Worm (Caenorhabditis elegans): ENCODE measurements around the gene C23G10.2.
A peak's percentile ranks its signal among the peaks of the same experiment; 100 is the strongest.

C23G10.2 gene

ce11 chrIII:6198378-6199234, 9.3 kb upstream of the C23G10.2 start, which contains the start of the genes C23G10.7 and rpn-2 (continued):
- peak; percentile 84 for TF ChIP-seq nhr-71 (tag; optimal IDR thresholded peaks at IDR 0.05)
- no peak for TF ChIP-seq unc-30 (tag; optimal IDR thresholded peaks at IDR 0.05)
- TF ChIP-seq irx-1 (tag; optimal IDR thresholded peaks at IDR 0.05): peak; percentile 49
- peak; percentile 25 for TF ChIP-seq fkh-4 (tag; optimal IDR thresholded peaks at IDR 0.05; ENCODE audit: borderline replicate concordance)
- TF ChIP-seq nhr-90 (tag; optimal IDR thresholded peaks at IDR 0.05; ENCODE audit: poor library complexity): peak; percentile 62
- peak; percentile 31 for TF ChIP-seq snpc-4 (tag; optimal IDR thresholded peaks at IDR 0.05)
- no peak for TF ChIP-seq ces-1 (GFP tag; optimal IDR thresholded peaks at IDR 0.05)
- TF ChIP-seq mab-9 (GFP tag; IDR thresholded peaks at IDR 0.05): no peak
- TF ChIP-seq nhr-84 (tag; optimal IDR thresholded peaks at IDR 0.05): no peak
- TF ChIP-seq lsy-2 (tag; optimal IDR thresholded peaks at IDR 0.05): peak; percentile 83 to 86
- no peak for TF ChIP-seq ztf-4 (tag; optimal IDR thresholded peaks at IDR 0.05)
- TF ChIP-seq efl-1 (optimal IDR thresholded peaks at IDR 0.05): peak; percentile 74 to 79
- TF ChIP-seq efl-1 (GFP tag; optimal IDR thresholded peaks at IDR 0.05 in 1 of 2): peak; percentile 72 to 97
- TF ChIP-seq unc-86 (tag; optimal IDR thresholded peaks at IDR 0.05): peak; percentile 61
- TF ChIP-seq nhr-47 (tag; optimal IDR thresholded peaks at IDR 0.05): peak; percentile 80
- no peak for TF ChIP-seq egl-27 (tag; optimal IDR thresholded peaks at IDR 0.05)
- peak; percentile 53 to 79 (median 77) for TF ChIP-seq dpl-1 (GFP tag; optimal IDR thresholded peaks at IDR 0.05)
- peak in 2 of 6 experiments; percentile 38 to 48 for TF ChIP-seq elt-3 (tag; optimal IDR thresholded peaks at IDR 0.05)
- no peak for TF ChIP-seq tlp-1 (tag; optimal IDR thresholded peaks at IDR 0.05)
- peak; percentile 56 for TF ChIP-seq C16A3.4 (tag; optimal IDR thresholded peaks at IDR 0.05)
- TF ChIP-seq lir-3 (tag; optimal IDR thresholded peaks at IDR 0.05; ENCODE audit: poor library complexity): peak; percentile 1
- no peak for TF ChIP-seq C34B4.2 (tag; optimal IDR thresholded peaks at IDR 0.05)
- peak; percentile 66 for TF ChIP-seq lin-13 (GFP tag; optimal IDR thresholded peaks at IDR 0.05)
- no peak for TF ChIP-seq nhr-237 (tag; optimal IDR thresholded peaks at IDR 0.05)
- no peak for TF ChIP-seq ztf-11 (tag; optimal IDR thresholded peaks at IDR 0.05)
- no peak for TF ChIP-seq mef-2 (tag; optimal IDR thresholded peaks at IDR 0.05)
- no peak for TF ChIP-seq ceh-88 (GFP tag; IDR thresholded peaks at IDR 0.05)
- TF ChIP-seq nhr-12 (tag; optimal IDR thresholded peaks at IDR 0.05): no peak
- no peak for TF ChIP-seq unc-62 (GFP tag; optimal IDR thresholded peaks at IDR 0.05)
- TF ChIP-seq pag-3 (tag; optimal IDR thresholded peaks at IDR 0.05; ENCODE audit: borderline replicate concordance, insufficient read depth): no peak
- no peak for TF ChIP-seq ceh-90 (tag; optimal IDR thresholded peaks at IDR 0.05)
- peak; percentile 73 for TF ChIP-seq tbx-2 (tag; optimal IDR thresholded peaks at IDR 0.05)
- peak; percentile 29 for TF ChIP-seq jun-1 (tag; optimal IDR thresholded peaks at IDR 0.05)
- TF ChIP-seq skn-1 (tag; optimal IDR thresholded peaks at IDR 0.05): peak; percentile 98
- peak; percentile 71 to 82 for TF ChIP-seq lin-35 (GFP tag; optimal IDR thresholded peaks at IDR 0.05)
- TF ChIP-seq snu-23 (GFP tag; optimal IDR thresholded peaks at IDR 0.05): peak; percentile 78
- TF ChIP-seq mep-1 (tag; optimal IDR thresholded peaks at IDR 0.05): peak; percentile 90
- TF ChIP-seq hpl-2 (GFP tag; optimal IDR thresholded peaks at IDR 0.05): no peak
- no peak for TF ChIP-seq zag-1 (tag; optimal IDR thresholded peaks at IDR 0.05)
- peak; percentile 17 for TF ChIP-seq zip-4 (GFP tag; optimal IDR thresholded peaks at IDR 0.05)
- no peak for TF ChIP-seq Y116A8C.19 (tag; optimal IDR thresholded peaks at IDR 0.05; ENCODE audit: borderline replicate concordance)
- peak; percentile 52 for TF ChIP-seq blmp-1 (tag; optimal IDR thresholded peaks at IDR 0.05)
- TF ChIP-seq rnt-1 (tag; optimal IDR thresholded peaks at IDR 0.05): peak; percentile 89
- TF ChIP-seq unc-130 (tag; optimal IDR thresholded peaks at IDR 0.05): no peak
- TF ChIP-seq hlh-17 (GFP tag; optimal IDR thresholded peaks at IDR 0.05; ENCODE audit: borderline replicate concordance): no peak
- TF ChIP-seq pax-3 (tag; optimal IDR thresholded peaks at IDR 0.05): no peak
- TF ChIP-seq swsn-7 (tag; optimal IDR thresholded peaks at IDR 0.05): peak; percentile 74
- peak; percentile 32 for TF ChIP-seq fos-1 (tag; optimal IDR thresholded peaks at IDR 0.05)
- TF ChIP-seq nhr-19 (GFP tag; conservative IDR thresholded peaks at IDR 0.05): peak; percentile 72
- no peak for TF ChIP-seq pqm-1 (tag; optimal IDR thresholded peaks at IDR 0.05)
- TF ChIP-seq elt-2 (tag; optimal IDR thresholded peaks at IDR 0.05): peak; percentile 24
